Fruit fly (Drosophila melanogaster): ENCODE data around the gene CG4238.

DNA sequence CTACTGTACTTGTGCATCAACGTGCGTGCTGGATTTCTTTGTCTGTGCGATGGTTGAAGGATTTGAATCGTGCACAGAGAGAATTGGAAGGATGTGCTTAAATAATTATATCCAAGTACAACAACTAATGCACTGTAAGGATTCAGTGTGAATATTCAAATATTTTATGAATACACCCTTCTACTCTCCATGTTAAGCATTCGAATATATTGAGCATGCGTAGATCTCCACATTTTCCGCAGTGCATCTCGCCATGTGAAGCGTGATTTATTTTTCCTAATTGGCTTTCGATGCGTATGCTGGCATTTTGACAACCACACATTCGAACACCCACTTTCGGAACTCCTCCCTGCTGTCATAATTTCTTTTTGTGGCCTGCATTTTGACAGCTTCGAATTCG lies 49.6 kb upstream of the CG4238 start:
- TF ChIP-seq usp (GFP tag; optimal IDR thresholded peaks at IDR 0.05) (no peak), psq (optimal IDR thresholded peaks at IDR 0.05) (no peak), EcR (GFP tag; optimal IDR thresholded peaks at IDR 0.05) (no peak), CG8478 (optimal IDR thresholded peaks at IDR 0.05) (no peak)

Measured in whole organism.